Worm (Caenorhabditis elegans): ENCODE measurements around the gene Y17G7B.22.

- TF ChIP-seq egl-27 (tag; optimal IDR thresholded peaks at IDR 0.05), result no peak
- TF ChIP-seq lsy-2 (tag; optimal IDR thresholded peaks at IDR 0.05), result no peak
- no peak for TF ChIP-seq nhr-10 (tag; optimal IDR thresholded peaks at IDR 0.05)
- TF ChIP-seq nhr-11 (tag; optimal IDR thresholded peaks at IDR 0.05), result no peak
- no peak for TF ChIP-seq lin-39 (tag; optimal IDR thresholded peaks at IDR 0.05)
Observed at ce11 chrII:12067451-12068076, at the start of gene Y17G7B.22.

Measured in whole organism, L4 larva.